Worm (Caenorhabditis elegans): Measurements from ENCODE around the gene R09E10.13.
A peak's percentile ranks its signal among the peaks of the same experiment; 100 is the strongest.

Gene R09E10.13

DNA sequence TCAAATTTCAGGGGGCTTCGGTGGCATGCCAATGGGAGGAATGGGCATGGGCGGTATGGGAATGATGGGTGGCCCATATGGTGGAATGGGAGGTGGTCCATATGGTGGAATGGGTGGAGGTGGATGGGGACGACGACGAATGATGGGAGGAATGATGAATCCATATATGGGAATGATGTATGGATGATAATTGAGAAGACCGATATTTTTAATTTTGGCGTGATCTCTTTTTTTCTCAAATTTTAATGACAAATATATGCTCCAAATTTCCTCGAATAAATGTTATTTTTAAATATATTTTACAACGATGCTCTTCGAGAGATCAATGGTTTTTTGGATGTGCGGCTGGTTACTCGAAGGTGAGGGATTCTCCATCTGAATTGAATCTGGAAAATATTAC is 17.2 kb downstream of the R09E10.13 start, which contains the start of gene Y43C5A.4:
Y43C5A.4 (plus strand) TSS at position 301 of the 400 bp plus-strand sequence.
- TF ChIP-seq peb-1 (tag; optimal IDR thresholded peaks at IDR 0.05) (no peak), dmd-4 (tag; optimal IDR thresholded peaks at IDR 0.05) (no peak), sma-3 (GFP tag; optimal IDR thresholded peaks at IDR 0.05) (no peak), nhr-129 (tag; optimal IDR thresholded peaks at IDR 0.05) (no peak), ztf-4 (tag; optimal IDR thresholded peaks at IDR 0.05) (no peak), lin-11 (tag; optimal IDR thresholded peaks at IDR 0.05) (no peak), lsy-2 (tag; optimal IDR thresholded peaks at IDR 0.05) (no peak), alr-1 (tag; optimal IDR thresholded peaks at IDR 0.05) (no peak), nhr-10 (tag; optimal IDR thresholded peaks at IDR 0.05) (no peak), elt-3 (tag; optimal IDR thresholded peaks at IDR 0.05) (no peak), nhr-11 (tag; optimal IDR thresholded peaks at IDR 0.05) (no peak), skn-1 (tag; optimal IDR thresholded peaks at IDR 0.05) (no peak), nhr-23 (tag; optimal IDR thresholded peaks at IDR 0.05) (no peak), unc-62 (GFP tag; optimal IDR thresholded peaks at IDR 0.05) (no peak), unc-39 (tag; optimal IDR thresholded peaks at IDR 0.05) (no peak), ztf-11 (tag; optimal IDR thresholded peaks at IDR 0.05) (no peak)

ce11 chrIV:10276960-10277359 is 18.0 kb downstream of the R09E10.13 start, which contains the start of gene Y43C5A.7:
TSS of gene Y43C5A.7 (plus strand) at chrIV:10277260.
- TF ChIP-seq mbf-1 (tag; optimal IDR thresholded peaks at IDR 0.05) (no peak), snpc-4 (tag; optimal IDR thresholded peaks at IDR 0.05) (no peak), unc-39 (tag; optimal IDR thresholded peaks at IDR 0.05) (no peak), peb-1 (tag; optimal IDR thresholded peaks at IDR 0.05) (no peak), nhr-77 (tag; optimal IDR thresholded peaks at IDR 0.05) (no peak), ama-1 (optimal IDR thresholded peaks at IDR 0.05) (no peak)

DNA sequence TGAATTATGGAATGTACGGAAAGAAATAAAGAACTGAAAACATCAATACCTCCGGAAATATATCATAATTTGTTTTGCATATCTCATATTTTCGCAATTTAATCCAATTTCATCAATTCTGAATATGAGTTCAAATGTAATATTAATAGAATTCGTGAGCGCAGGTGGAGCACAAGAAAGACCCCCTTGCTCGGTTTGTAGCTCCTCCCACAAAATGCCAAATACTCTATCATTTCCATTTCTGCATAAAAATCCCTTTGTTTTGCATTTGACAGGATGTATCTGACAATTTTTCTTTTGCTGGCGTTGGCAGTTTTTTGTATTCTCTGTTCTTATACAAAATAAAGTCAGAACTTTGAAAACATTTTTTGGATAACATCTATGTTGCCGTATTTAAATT is 19.9 kb downstream of the R09E10.13 start:
- TF ChIP-seq lin-11 (tag; optimal IDR thresholded peaks at IDR 0.05), result no peak
- TF ChIP-seq dmd-4 (tag; optimal IDR thresholded peaks at IDR 0.05), result no peak
- no peak for TF ChIP-seq unc-62 (GFP tag; optimal IDR thresholded peaks at IDR 0.05)
- TF ChIP-seq sma-9 (GFP tag; optimal IDR thresholded peaks at IDR 0.05), result no peak
- no peak for TF ChIP-seq sma-9 (tag; optimal IDR thresholded peaks at IDR 0.05)
- TF ChIP-seq nhr-10 (tag; optimal IDR thresholded peaks at IDR 0.05), result no peak
- no peak for TF ChIP-seq elt-1 (tag; optimal IDR thresholded peaks at IDR 0.05)
- no peak for TF ChIP-seq mbf-1 (tag; optimal IDR thresholded peaks at IDR 0.05)
- TF ChIP-seq mab-5 (tag; optimal IDR thresholded peaks at IDR 0.05), result no peak
- no peak for TF ChIP-seq ztf-4 (tag; optimal IDR thresholded peaks at IDR 0.05)
- TF ChIP-seq nhr-25 (tag; optimal IDR thresholded peaks at IDR 0.05), result no peak
- TF ChIP-seq nhr-12 (tag; optimal IDR thresholded peaks at IDR 0.05), result no peak
- no peak for TF ChIP-seq unc-55 (GFP tag; optimal IDR thresholded peaks at IDR 0.05)
- TF ChIP-seq ztf-11 (tag; optimal IDR thresholded peaks at IDR 0.05), result no peak
- no peak for TF ChIP-seq nhr-21 (tag; optimal IDR thresholded peaks at IDR 0.05)
- no peak for TF ChIP-seq peb-1 (tag; optimal IDR thresholded peaks at IDR 0.05)

- TF ChIP-seq crh-2 (tag; optimal IDR thresholded peaks at IDR 0.05) (peak; percentile 13), nhr-129 (tag; optimal IDR thresholded peaks at IDR 0.05) (peak; percentile 11), sma-3 (GFP tag; optimal IDR thresholded peaks at IDR 0.05) (peak; percentile 21), mbf-1 (tag; optimal IDR thresholded peaks at IDR 0.05) (no peak)
Measured at ce11 chrIV:10273781-10274313, 21.1 kb downstream of the R09E10.13 start, which contains the start of gene Y43C5A.3. TSS of gene Y43C5A.3 (plus strand) at chrIV:10274036.

- TF ChIP-seq mab-5 (tag; optimal IDR thresholded peaks at IDR 0.05), result no peak
- no peak for TF ChIP-seq blmp-1 (tag; optimal IDR thresholded peaks at IDR 0.05; ENCODE audit: insufficient read depth)
- TF ChIP-seq ztf-1 (GFP tag; conservative IDR thresholded peaks at IDR 0.05), result no peak
- TF ChIP-seq dmd-4 (tag; optimal IDR thresholded peaks at IDR 0.05), result no peak
- TF ChIP-seq elt-1 (tag; optimal IDR thresholded peaks at IDR 0.05), result no peak
- no peak for TF ChIP-seq nhr-10 (tag; optimal IDR thresholded peaks at IDR 0.05)
Measured at ce11 chrIV:10273360-10273759, 21.6 kb downstream of the R09E10.13 start.
